Fruit fly (Drosophila melanogaster) S2 (cell line): ENCODE data around the gene CG34375.

ENCODE experiments used
- CG8478 ChIP-seq: fragments of >200 bp; optimal IDR thresholded peaks from 2 replicates; lab custom pipeline; 2018
- CTCF ChIP-seq, 2 experiments: fragments of >200 bp; optimal IDR thresholded peaks; 2 replicates each; lab custom pipeline; 2018

Gene CG34375

dm6 chr3R:22976997-22977396, 33.4 kb downstream of the CG34375 start, which contains the start of gene Gbp3:
Gbp3 (plus strand) TSS chr3R:22977270.
- TF ChIP-seq CG8478 (lab: Kevin White, UChicago) = no peak
- no peak for TF ChIP-seq CTCF (optimal IDR thresholded peaks at IDR 0.05; lab: Kevin White, UChicago)

- TF ChIP-seq CTCF (optimal IDR thresholded peaks at IDR 0.05; lab: Kevin White, UChicago) = no peak
- no peak for TF ChIP-seq CG8478 (lab: Kevin White, UChicago)
Measured at dm6 chr3R:22965984-22966383, 44.4 kb downstream of the CG34375 start, which contains the start of gene Tpl94D. Tpl94D (plus strand) TSS chr3R:22966284.

DNA sequence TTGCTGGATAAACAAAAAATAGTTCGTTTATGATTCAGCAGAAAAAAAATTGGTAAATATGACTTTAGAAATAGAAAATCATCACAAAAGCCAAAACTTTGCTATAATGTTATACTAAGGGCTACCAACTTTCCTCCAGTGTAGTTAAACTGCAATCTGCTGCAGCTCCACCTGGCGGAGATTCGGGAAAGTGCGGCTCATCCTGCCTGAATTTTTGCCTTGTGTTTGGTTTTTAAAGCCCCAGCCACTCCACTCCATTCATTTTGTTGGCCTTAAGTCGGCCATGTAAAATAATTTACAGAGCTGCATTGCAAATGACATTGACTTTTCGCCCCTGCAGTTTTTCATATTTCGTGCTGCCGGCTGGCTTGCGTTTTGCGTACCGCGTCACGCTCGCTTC, 45.1 kb downstream of the CG34375 start:
- TF ChIP-seq CG8478 (lab: Kevin White, UChicago) (no peak), CTCF (optimal IDR thresholded peaks at IDR 0.05; lab: Kevin White, UChicago) (peak; percentile 64 to 71)
